Fruit fly (Drosophila melanogaster) whole organism, embryonic: ENCODE results near the gene da.

Source experiments
- Antp ChIP-seq: fragments of 200-800 bp; sonication (Bioruptor generic); optimal IDR thresholded peaks from 3 replicates; lab custom pipeline; 2016; ENCODE audit warnings: missing biosample characterization, missing genetic modification characterization
- CG1024 ChIP-seq: fragments of 200-800 bp; sonication (Bioruptor generic); IDR thresholded peaks from 2 replicates; pipeline ENCODE4 v1.3.6; 2022; ENCODE audit warnings: missing biosample characterization, missing genetic modification characterization
- CG10267 ChIP-seq: fragments of 200-800 bp; sonication (Bioruptor generic); optimal IDR thresholded peaks from 2 replicates; lab custom pipeline; 2018; ENCODE audit warnings: missing biosample characterization, mild to moderate bottlenecking, missing genetic modification characterization, moderate library complexity
- CG11093 ChIP-seq: fragments of 200-800 bp; sonication (Bioruptor generic); IDR thresholded peaks from 3 replicates; pipeline ENCODE4 v1.3.6; 2022; ENCODE audit warnings: missing biosample characterization, missing genetic modification characterization
- CG12769 ChIP-seq: fragments of 200-800 bp; sonication (Bioruptor generic); optimal IDR thresholded peaks from 2 replicates; lab custom pipeline; 2019; ENCODE audit warnings: missing biosample characterization, mild to moderate bottlenecking, missing genetic modification characterization, moderate library complexity
- CG16863 ChIP-seq: fragments of 200-800 bp; sonication (Bioruptor generic); optimal IDR thresholded peaks from 3 replicates; lab custom pipeline; 2016; ENCODE audit warnings: missing biosample characterization, missing genetic modification characterization
- CG17568 ChIP-seq: fragments of 200-800 bp; sonication (Bioruptor generic); optimal IDR thresholded peaks from 2 replicates; lab custom pipeline; 2018; ENCODE audit warnings: missing biosample characterization, mild to moderate bottlenecking, missing genetic modification characterization, moderate library complexity
- CG17802 ChIP-seq: fragments of 200-800 bp; sonication (Bioruptor generic); optimal IDR thresholded peaks from 2 replicates; lab custom pipeline; 2018; ENCODE audit warnings: missing biosample characterization, mild to moderate bottlenecking, missing genetic modification characterization, moderate library complexity
- CG2875 ChIP-seq: fragments of 200-800 bp; sonication (Bioruptor generic); optimal IDR thresholded peaks from 2 replicates; lab custom pipeline; 2017; ENCODE audit warnings: missing biosample characterization, mild to moderate bottlenecking, missing genetic modification characterization, missing genetic modification reagents
- CG2889 ChIP-seq: fragments of 200-800 bp; sonication (Bioruptor generic); IDR thresholded peaks from 3 replicates; pipeline ENCODE4 v1.3.6; 2022; ENCODE audit warnings: missing biosample characterization, missing genetic modification characterization
- CG34422 ChIP-seq: fragments of 200-800 bp; sonication (Bioruptor generic); IDR thresholded peaks from 3 replicates; pipeline ENCODE4 v1.3.6; 2022; ENCODE audit warnings: missing biosample characterization, missing genetic modification characterization
- CG4328 ChIP-seq: fragments of 200-800 bp; sonication (Bioruptor generic); optimal IDR thresholded peaks from 3 replicates; lab custom pipeline; 2017; ENCODE audit warnings: missing biosample characterization, missing genetic modification reagents, missing genetic modification characterization
- CG43689 ChIP-seq: fragments of 200-800 bp; sonication (Bioruptor generic); IDR thresholded peaks from 2 replicates; pipeline ENCODE4 v1.3.6; 2022; ENCODE audit warnings: missing biosample characterization, missing genetic modification characterization
- CG4707 ChIP-seq: fragments of 200-800 bp; sonication (Bioruptor generic); optimal IDR thresholded peaks from 2 replicates; lab custom pipeline; 2018; ENCODE audit warnings: missing biosample characterization, mild to moderate bottlenecking, missing genetic modification characterization, moderate library complexity
- CG6854 ChIP-seq: fragments of 200-800 bp; sonication (Bioruptor generic); optimal IDR thresholded peaks from 3 replicates; lab custom pipeline; 2017; ENCODE audit warnings: missing biosample characterization, mild to moderate bottlenecking, missing genetic modification characterization
- CG8089 ChIP-seq: fragments of 200-800 bp; sonication (Bioruptor generic); optimal IDR thresholded peaks from 3 replicates; lab custom pipeline; 2016; ENCODE audit warnings: missing biosample characterization, missing genetic modification characterization
- CG8924 ChIP-seq: fragments of 200-800 bp; optimal IDR thresholded peaks from 3 replicates; lab custom pipeline; 2019; ENCODE audit warnings: missing biosample characterization, mild to moderate bottlenecking, missing genetic modification characterization, moderate library complexity
- CG9215 ChIP-seq: fragments of 200-800 bp; sonication (Bioruptor generic); IDR thresholded peaks from 2 replicates; pipeline ENCODE4 v1.3.6; 2022; ENCODE audit warnings: missing biosample characterization, missing genetic modification characterization
- CrebB ChIP-seq: fragments of 200-800 bp; sonication (Bioruptor generic); optimal IDR thresholded peaks from 3 replicates; lab custom pipeline; 2018; ENCODE audit warnings: missing biosample characterization, mild to moderate bottlenecking, missing genetic modification characterization
- Dll ChIP-seq: fragments of 200-800 bp; sonication (Bioruptor generic); IDR thresholded peaks from 4 replicates; pipeline ENCODE4 v1.3.6; 2022; ENCODE audit warnings: missing biosample characterization, missing genetic modification characterization; ENCODE audit not compliant: partially characterized antibody
- Eip74EF ChIP-seq, 2 experiments: fragments of 200-800 bp in 1 of 2; fragments of >200 bp in 1 of 2; sonication (Bioruptor generic) in 1 of 2; optimal IDR thresholded peaks; 2 replicates each; lab custom pipeline; 2017 to 2019; ENCODE audit warnings: missing biosample characterization in 2 of 2, missing genetic modification characterization in 2 of 2, mild to moderate bottlenecking in 1 of 2, moderate library complexity in 1 of 2
- Fer3 ChIP-seq: fragments of 200-800 bp; sonication (Bioruptor generic); optimal IDR thresholded peaks from 2 replicates; lab custom pipeline; 2018; ENCODE audit warnings: missing biosample characterization, mild to moderate bottlenecking, missing genetic modification characterization, moderate library complexity
- H2.0 ChIP-seq: fragments of 200-800 bp; sonication (Bioruptor generic); IDR thresholded peaks from 2 replicates; pipeline ENCODE4 v1.3.6; 2022; ENCODE audit warnings: missing biosample characterization, missing genetic modification characterization
- HLH54F ChIP-seq: fragments of 200-800 bp; sonication (Bioruptor generic); optimal IDR thresholded peaks from 3 replicates; lab custom pipeline; 2016; ENCODE audit warnings: missing biosample characterization, missing genetic modification characterization
- Hand ChIP-seq: fragments of 200-800 bp; sonication (Bioruptor generic); optimal IDR thresholded peaks from 2 replicates; lab custom pipeline; 2017; ENCODE audit warnings: mild to moderate bottlenecking, missing biosample characterization, missing genetic modification reagents, missing genetic modification characterization
- Kr ChIP-seq: fragments of 200-800 bp; sonication (Bioruptor generic); optimal IDR thresholded peaks from 2 replicates; lab custom pipeline; 2017; ENCODE audit warnings: missing biosample characterization, mild to moderate bottlenecking, missing genetic modification characterization
- NC2α ChIP-seq: fragments of 200-800 bp; sonication (Bioruptor generic); optimal IDR thresholded peaks from 2 replicates; lab custom pipeline; 2016; ENCODE audit warnings: missing biosample characterization, missing genetic modification characterization
- NK7.1 ChIP-seq: fragments of 200-800 bp; sonication (Bioruptor generic); optimal IDR thresholded peaks from 3 replicates; lab custom pipeline; 2016; ENCODE audit warnings: missing biosample characterization, missing genetic modification characterization
- Nf-YC ChIP-seq: fragments of 200-800 bp; optimal IDR thresholded peaks from 3 replicates; lab custom pipeline; 2019; ENCODE audit warnings: missing biosample characterization, mild to moderate bottlenecking, missing genetic modification characterization, moderate library complexity
- Ptx1 ChIP-seq: fragments of 200-800 bp; sonication (Bioruptor generic); IDR thresholded peaks from 2 replicates; pipeline ENCODE4 v1.3.6; 2022; ENCODE audit warnings: missing biosample characterization, missing genetic modification characterization
- Trl ChIP-seq, 3 experiments: fragments of >200 bp in 2 of 3; fragments of 200-800 bp in 1 of 3; sonication (Bioruptor generic) in 1 of 3; optimal IDR thresholded peaks; 2 replicates in 1 of 3; 3 replicates in 2 of 3; lab custom pipeline; 2016 to 2017; ENCODE audit warnings: missing biosample characterization in 1 of 3, missing genetic modification characterization in 1 of 3
- bowl ChIP-seq: fragments of 200-800 bp; sonication (Bioruptor generic); IDR thresholded peaks from 2 replicates; pipeline ENCODE4 v1.3.6; 2022; ENCODE audit warnings: missing biosample characterization, missing genetic modification characterization
- crc ChIP-seq: fragments of 200-800 bp; sonication (Bioruptor generic); optimal IDR thresholded peaks from 2 replicates; lab custom pipeline; 2016; ENCODE audit warnings: missing biosample characterization, missing genetic modification characterization
- fu2 ChIP-seq: fragments of 200-800 bp; sonication (Bioruptor generic); optimal IDR thresholded peaks from 2 replicates; lab custom pipeline; 2016; ENCODE audit warnings: missing biosample characterization, missing genetic modification characterization
- gem ChIP-seq: fragments of 200-800 bp; sonication (Bioruptor generic); optimal IDR thresholded peaks from 2 replicates; lab custom pipeline; 2019; ENCODE audit warnings: missing biosample characterization, mild to moderate bottlenecking, missing genetic modification characterization, moderate library complexity
- hkb ChIP-seq, 2 experiments: fragments of 200-800 bp in 1 of 2; fragments of >200 bp in 1 of 2; sonication (Bioruptor generic) in 1 of 2; IDR thresholded peaks in 1 of 2; optimal IDR thresholded peaks in 1 of 2; 2 replicates each; pipeline versions ENCODE4 v1.3.6 to Lab custom; 2017 to 2022; ENCODE audit warnings: missing biosample characterization in 1 of 2, missing genetic modification characterization in 1 of 2
- kah ChIP-seq: fragments of 200-800 bp; sonication (Bioruptor generic); optimal IDR thresholded peaks from 2 replicates; lab custom pipeline; 2018; ENCODE audit warnings: missing biosample characterization, mild to moderate bottlenecking, missing genetic modification characterization
- lilli ChIP-seq: fragments of 200-800 bp; sonication (Bioruptor generic); optimal IDR thresholded peaks from 3 replicates; lab custom pipeline; 2016; ENCODE audit warnings: missing biosample characterization, missing genetic modification characterization
- lov ChIP-seq, 2 experiments: fragments of 200-800 bp in 1 of 2; fragments of >200 bp in 1 of 2; sonication (Bioruptor generic) in 1 of 2; IDR thresholded peaks in 1 of 2; optimal IDR thresholded peaks in 1 of 2; 2 replicates in 1 of 2; 3 replicates in 1 of 2; pipeline versions ENCODE4 v1.3.6 to Lab custom; 2017 to 2022; ENCODE audit warnings: missing biosample characterization in 1 of 2, missing genetic modification characterization in 1 of 2
- nerfin-1 ChIP-seq: fragments of 200-800 bp; sonication (Bioruptor generic); optimal IDR thresholded peaks from 3 replicates; lab custom pipeline; 2019; ENCODE audit warnings: missing biosample characterization, mild to moderate bottlenecking, missing genetic modification characterization, moderate library complexity
- onecut ChIP-seq: fragments of 200-800 bp; sonication (Bioruptor generic); IDR thresholded peaks from 2 replicates; pipeline ENCODE4 v1.3.6; 2022; ENCODE audit warnings: missing biosample characterization, missing genetic modification characterization
- pum ChIP-seq: fragments of 200-800 bp; sonication (Bioruptor generic); optimal IDR thresholded peaks from 2 replicates; lab custom pipeline; 2016; ENCODE audit warnings: missing biosample characterization, missing genetic modification characterization
- shn ChIP-seq: fragments of 200-800 bp; sonication (Bioruptor generic); optimal IDR thresholded peaks from 3 replicates; lab custom pipeline; 2016; ENCODE audit warnings: missing biosample characterization, missing genetic modification characterization
- sim ChIP-seq: fragments of 200-800 bp; sonication (Bioruptor generic); IDR thresholded peaks from 2 replicates; pipeline ENCODE4 v1.3.6; 2022; ENCODE audit warnings: missing biosample characterization, missing genetic modification characterization
- slbo ChIP-seq: fragments of 200-800 bp; sonication (Bioruptor generic); IDR thresholded peaks from 2 replicates; pipeline ENCODE4 v1.3.6; 2022; ENCODE audit warnings: missing biosample characterization, missing genetic modification characterization
- tap ChIP-seq: fragments of 200-800 bp; optimal IDR thresholded peaks from 3 replicates; lab custom pipeline; 2019; ENCODE audit warnings: missing biosample characterization, mild to moderate bottlenecking, missing genetic modification characterization, moderate library complexity
- tgo ChIP-seq: fragments of 200-800 bp; sonication (Bioruptor generic); IDR thresholded peaks from 3 replicates; pipeline ENCODE4 v1.3.6; 2022; ENCODE audit warnings: missing biosample characterization, missing genetic modification characterization
- tio ChIP-seq: fragments of 200-800 bp; sonication (Bioruptor generic); optimal IDR thresholded peaks from 2 replicates; lab custom pipeline; 2017; ENCODE audit warnings: missing biosample characterization, missing genetic modification characterization, inconsistent platforms
- z ChIP-seq: fragments of 200-800 bp; sonication (Bioruptor generic); IDR thresholded peaks from 3 replicates; pipeline ENCODE4 v1.3.6; 2022; ENCODE audit warnings: missing biosample characterization, missing genetic modification characterization

Gene da

dm6 chr2L:10408122-10408576, 20.2 kb downstream of the da start, which contains the start of the genes Ip259 and RpS27A (continued):
- TF ChIP-seq CG4707 (GFP tag; lab: Kevin White, UChicago) = peak; percentile 79
- peak; percentile 96 for TF ChIP-seq CG17802
- no peak for TF ChIP-seq Trl (optimal IDR thresholded peaks at IDR 0.05; lab: Kevin White, UChicago)
- peak; percentile 78 for TF ChIP-seq Trl (GFP tag; optimal IDR thresholded peaks at IDR 0.05; lab: Kevin White, UChicago)
- peak; percentile 30 for TF ChIP-seq pum (GFP tag; lab: Kevin White, UChicago)
- TF ChIP-seq CG10267 (tag; lab: Kevin White, UChicago) = peak; percentile 60
- no peak for TF ChIP-seq CG9215 (GFP tag; lab: Robert Waterston, UW)
- TF ChIP-seq CG4328 (GFP tag; lab: Kevin White, UChicago) = peak; percentile 73
- no peak for TF ChIP-seq gem
- TF ChIP-seq slbo (GFP tag; lab: Robert Waterston, UW) = peak; percentile 72
- TF ChIP-seq Nf-YC (tag; lab: Kevin White, UChicago) = peak; percentile 56
- peak; percentile 69 for TF ChIP-seq fu2
- TF ChIP-seq H2.0 (GFP tag; lab: Robert Waterston, UW) = peak; percentile 71
- peak; percentile 47 for TF ChIP-seq CG16863 (GFP tag; lab: Kevin White, UChicago)
- peak; percentile 38; the same call in 1 of the 3 replicates for TF ChIP-seq CG2889
- peak; percentile 85 for TF ChIP-seq Fer3 (tag; lab: Kevin White, UChicago)
- TF ChIP-seq tgo (GFP tag; lab: Robert Waterston, UW) = peak; percentile 55
- no peak for TF ChIP-seq Kr
- peak; percentile 61 for TF ChIP-seq Antp (GFP tag; lab: Kevin White, UChicago)
- no peak for TF ChIP-seq z
- peak; percentile 98 for TF ChIP-seq CG1024 (GFP tag; lab: Robert Waterston, UW)
- TF ChIP-seq crc (GFP tag; lab: Kevin White, UChicago) = peak; percentile 56
- peak; percentile 83; the same call in 2 of the 3 replicates for TF ChIP-seq CG34422 (GFP tag; lab: Robert Waterston, UW)
- TF ChIP-seq lov (optimal IDR thresholded peaks at IDR 0.05; lab: Kevin White, UChicago) = no peak
- TF ChIP-seq lov (GFP tag; IDR thresholded peaks at IDR 0.05; lab: Robert Waterston, UW) = peak; percentile 93
- peak in 1 of 2 experiments; percentile 64 for TF ChIP-seq Eip74EF (GFP tag; optimal IDR thresholded peaks at IDR 0.05; lab: Kevin White, UChicago)
- TF ChIP-seq hkb (optimal IDR thresholded peaks at IDR 0.05; lab: Kevin White, UChicago) = no peak
- TF ChIP-seq hkb (GFP tag; IDR thresholded peaks at IDR 0.05; lab: Robert Waterston, UW) = peak; percentile 68
- TF ChIP-seq Hand (GFP tag; lab: Kevin White, UChicago) = peak; percentile 25
- peak; percentile 75 for TF ChIP-seq onecut
- peak; percentile 73 for TF ChIP-seq CrebB (tag; lab: Kevin White, UChicago)
- TF ChIP-seq kah = peak; percentile 59
- TF ChIP-seq shn (GFP tag; lab: Kevin White, UChicago) = peak; percentile 70
- TF ChIP-seq NC2α (GFP tag; lab: Kevin White, UChicago) = peak; percentile 47
- peak; percentile 85 for TF ChIP-seq CG8089 (GFP tag; lab: Kevin White, UChicago)
- no peak for TF ChIP-seq CG11093 (GFP tag; lab: Robert Waterston, UW)
- TF ChIP-seq CG2875 (GFP tag; lab: Kevin White, UChicago) = peak; percentile 56
- peak; percentile 58 for TF ChIP-seq HLH54F (GFP tag; lab: Kevin White, UChicago)
- peak; percentile 71 for TF ChIP-seq CG6854 (GFP tag; lab: Kevin White, UChicago)
- TF ChIP-seq Dll (GFP tag; lab: Robert Waterston, UW) = no peak
- TF ChIP-seq nerfin-1 (tag; lab: Kevin White, UChicago) = peak; percentile 59
- peak; percentile 71; the same call in 1 of the 2 replicates for TF ChIP-seq Ptx1 (GFP tag; lab: Robert Waterston, UW)
- peak; percentile 71 for TF ChIP-seq tio (GFP tag; lab: Kevin White, UChicago)
- TF ChIP-seq NK7.1 (GFP tag; lab: Kevin White, UChicago) = peak; percentile 44
- TF ChIP-seq bowl (GFP tag; lab: Robert Waterston, UW) = peak; percentile 69; the same call in 1 of the 2 replicates
- TF ChIP-seq sim (GFP tag; lab: Robert Waterston, UW) = peak; percentile 64; the same call in 1 of the 2 replicates
- TF ChIP-seq tap (tag; lab: Kevin White, UChicago) = peak; percentile 66
- TF ChIP-seq CG12769 (tag; lab: Kevin White, UChicago) = no peak
- TF ChIP-seq CG43689 (GFP tag; lab: Robert Waterston, UW) = no peak
- TF ChIP-seq lilli (GFP tag; lab: Kevin White, UChicago) = peak; percentile 48
- peak; percentile 64 for TF ChIP-seq CG17568
- TF ChIP-seq CG8924 = peak; percentile 61
